Worm (Caenorhabditis elegans) whole organism, late embryonic: Measurements from ENCODE around the gene str-83.

Experiments
- C38D4.7 ChIP-seq: fragments of 200-800 bp; sonication (Bioruptor generic); optimal IDR thresholded peaks from 2 replicates; lab custom pipeline; 2018; ENCODE audit warnings: mild to moderate bottlenecking, missing genetic modification characterization, moderate library complexity, missing compliant biosample characterization
- F13H6.1 ChIP-seq: sonication (generic microtip); optimal IDR thresholded peaks from 2 replicates; lab custom pipeline; 2016; ENCODE audit warnings: missing genetic modification characterization, missing compliant biosample characterization
- K02D7.2 ChIP-seq: sonication (generic microtip); optimal IDR thresholded peaks from 2 replicates; lab custom pipeline; 2017; ENCODE audit warnings: mild to moderate bottlenecking, missing genetic modification characterization, missing compliant biosample characterization
- K09A11.1 ChIP-seq: sonication (generic microtip); optimal IDR thresholded peaks from 2 replicates; lab custom pipeline; 2017; ENCODE audit warnings: antibody characterized with exemption, mild to moderate bottlenecking, missing genetic modification characterization, missing compliant biosample characterization; ENCODE audit not compliant: insufficient read depth
- T23F11.4 ChIP-seq: fragments of 200-800 bp; sonication (Bioruptor generic); optimal IDR thresholded peaks from 2 replicates; lab custom pipeline; 2018; ENCODE audit warnings: mild to moderate bottlenecking, missing genetic modification characterization, missing compliant biosample characterization
- Y22D7AL.16 ChIP-seq: sonication (generic microtip); optimal IDR thresholded peaks from 2 replicates; lab custom pipeline; 2016; ENCODE audit warnings: missing genetic modification characterization, missing compliant biosample characterization
- ahr-1 ChIP-seq: sonication (generic microtip); optimal IDR thresholded peaks from 2 replicates; lab custom pipeline; 2016; ENCODE audit warnings: missing genetic modification characterization, missing compliant biosample characterization
- ama-1 ChIP-seq: fragments of 150-350 bp; optimal IDR thresholded peaks from 2 replicates; lab custom pipeline; 2014
- ceh-30 ChIP-seq: fragments of 150-350 bp; optimal IDR thresholded peaks from 2 replicates; lab custom pipeline; 2014; ENCODE audit warnings: missing biosample characterization, missing genetic modification characterization
- ceh-34 ChIP-seq: sonication (generic microtip); optimal IDR thresholded peaks from 2 replicates; lab custom pipeline; 2016; ENCODE audit warnings: mild to moderate bottlenecking, missing genetic modification characterization, missing compliant biosample characterization
- ceh-45 ChIP-seq: fragments of 200-800 bp; sonication (Bioruptor generic); IDR thresholded peaks from 2 replicates; pipeline ENCODE4 v1.3.6; 2022; ENCODE audit warnings: missing genetic modification reagents, missing genetic modification characterization, missing compliant biosample characterization
- ceh-48 ChIP-seq: sonication (generic microtip); optimal IDR thresholded peaks from 2 replicates; lab custom pipeline; 2016; ENCODE audit warnings: missing genetic modification characterization, inconsistent platforms, missing compliant biosample characterization
- elt-4 ChIP-seq: sonication (generic microtip); optimal IDR thresholded peaks from 2 replicates; lab custom pipeline; 2016; ENCODE audit warnings: missing genetic modification characterization, missing compliant biosample characterization
- ets-4 ChIP-seq: sonication (generic microtip); optimal IDR thresholded peaks from 2 replicates; lab custom pipeline; 2016; ENCODE audit warnings: missing genetic modification characterization, missing compliant biosample characterization
- eyg-1 ChIP-seq: sonication (generic microtip); optimal IDR thresholded peaks from 2 replicates; lab custom pipeline; 2016; ENCODE audit warnings: missing genotype, missing genetic modification characterization, missing compliant biosample characterization
- fax-1 ChIP-seq: sonication (generic microtip); optimal IDR thresholded peaks from 2 replicates; lab custom pipeline; 2016; ENCODE audit warnings: missing genotype, missing genetic modification characterization, missing compliant biosample characterization
- fkh-10 ChIP-seq: fragments of 150-350 bp; optimal IDR thresholded peaks from 2 replicates; lab custom pipeline; 2014; ENCODE audit warnings: missing biosample characterization, missing genetic modification reagents, missing genetic modification characterization
- fkh-6 ChIP-seq: sonication (generic microtip); optimal IDR thresholded peaks from 2 replicates; lab custom pipeline; 2016; ENCODE audit warnings: missing genetic modification characterization, missing compliant biosample characterization
- lim-6 ChIP-seq: sonication (generic microtip); optimal IDR thresholded peaks from 2 replicates; lab custom pipeline; 2016; ENCODE audit warnings: missing genetic modification characterization, missing compliant biosample characterization
- lin-11 ChIP-seq: fragments of 200-800 bp; sonication (Bioruptor generic); optimal IDR thresholded peaks from 2 replicates; lab custom pipeline; 2018; ENCODE audit warnings: mild to moderate bottlenecking, missing genetic modification characterization, missing compliant biosample characterization
- madf-2 ChIP-seq: sonication (generic microtip); optimal IDR thresholded peaks from 2 replicates; lab custom pipeline; 2017; ENCODE audit warnings: missing genetic modification characterization, missing compliant biosample characterization
- nhr-11 ChIP-seq: fragments of 150-350 bp; optimal IDR thresholded peaks from 2 replicates; lab custom pipeline; 2014; ENCODE audit warnings: missing biosample characterization, missing genetic modification characterization
- nhr-232 ChIP-seq: sonication (generic microtip); optimal IDR thresholded peaks from 2 replicates; lab custom pipeline; 2016; ENCODE audit warnings: missing genetic modification characterization, missing compliant biosample characterization
- pag-3 ChIP-seq: sonication (generic microtip); optimal IDR thresholded peaks from 2 replicates; lab custom pipeline; 2016; ENCODE audit warnings: missing compliant biosample characterization, missing genetic modification characterization, borderline replicate concordance
- pha-2 ChIP-seq: sonication (generic microtip); optimal IDR thresholded peaks from 2 replicates; lab custom pipeline; 2017; ENCODE audit warnings: mild to moderate bottlenecking, missing genetic modification characterization, missing compliant biosample characterization
- pha-4 ChIP-seq: fragments of 150-350 bp; optimal IDR thresholded peaks from 2 replicates; lab custom pipeline; 2018; ENCODE audit warnings: missing biosample characterization, missing genetic modification reagents, missing genetic modification characterization
- pros-1 ChIP-seq: fragments of 150-350 bp; optimal IDR thresholded peaks from 2 replicates; lab custom pipeline; 2014; ENCODE audit warnings: missing biosample characterization, missing genetic modification reagents, missing genetic modification characterization
- sdc-2 ChIP-seq: sonication (generic microtip); optimal IDR thresholded peaks from 2 replicates; lab custom pipeline; 2016; ENCODE audit warnings: missing genotype, missing genetic modification characterization, missing compliant biosample characterization
- sox-4 ChIP-seq: sonication (generic microtip); optimal IDR thresholded peaks from 2 replicates; lab custom pipeline; 2017; ENCODE audit warnings: mild to moderate bottlenecking, missing genetic modification characterization, inconsistent platforms, missing compliant biosample characterization
- syd-9 ChIP-seq: sonication (generic microtip); optimal IDR thresholded peaks from 2 replicates; lab custom pipeline; 2016; ENCODE audit warnings: mild to moderate bottlenecking, missing genetic modification characterization, moderate library complexity, missing compliant biosample characterization
- tbx-2 ChIP-seq: sonication (generic microtip); optimal IDR thresholded peaks from 2 replicates; lab custom pipeline; 2016; ENCODE audit warnings: missing genetic modification characterization, missing compliant biosample characterization
- tbx-7 ChIP-seq: sonication (generic microtip); optimal IDR thresholded peaks from 2 replicates; lab custom pipeline; 2016; ENCODE audit warnings: missing genotype, missing genetic modification characterization, missing compliant biosample characterization
- ttx-3 ChIP-seq: sonication (generic microtip); optimal IDR thresholded peaks from 2 replicates; lab custom pipeline; 2016; ENCODE audit warnings: missing genetic modification reagents, missing genetic modification characterization, missing compliant biosample characterization
- unc-42 ChIP-seq: sonication (generic microtip); optimal IDR thresholded peaks from 2 replicates; lab custom pipeline; 2016; ENCODE audit warnings: missing genotype, missing genetic modification characterization, missing compliant biosample characterization
- zip-5 ChIP-seq: sonication (generic microtip); optimal IDR thresholded peaks from 2 replicates; lab custom pipeline; 2016; ENCODE audit warnings: missing genetic modification characterization, missing compliant biosample characterization
- ztf-16 ChIP-seq: sonication (generic microtip); optimal IDR thresholded peaks from 2 replicates; lab custom pipeline; 2017; ENCODE audit warnings: missing genetic modification characterization, missing compliant biosample characterization

Gene str-83

ce11 chrV:3938789-3939188, 38.3 kb upstream of the str-83 start, which contains the start of gene cyp-35B1:
TSS of gene cyp-35B1 (plus strand) at chrV:3939032.
- no peak for TF ChIP-seq syd-9
- no peak for TF ChIP-seq elt-4 (tag; lab: Kevin White, UChicago)
- no peak for TF ChIP-seq sdc-2 (tag; lab: Kevin White, UChicago)
- no peak for TF ChIP-seq sox-4
- TF ChIP-seq fkh-6, result no peak
- no peak for TF ChIP-seq zip-5 (tag; lab: Kevin White, UChicago)
- TF ChIP-seq eyg-1 (tag; lab: Kevin White, UChicago), result no peak
- TF ChIP-seq tbx-2 (tag; lab: Kevin White, UChicago), result no peak
- TF ChIP-seq pha-2 (tag; lab: Kevin White, UChicago), result no peak
- no peak for TF ChIP-seq ztf-16 (tag; lab: Kevin White, UChicago)
- no peak for TF ChIP-seq unc-42 (tag; lab: Kevin White, UChicago)
- TF ChIP-seq pros-1 (tag; lab: Kevin White, UChicago), result no peak
- TF ChIP-seq fkh-10 (GFP tag; lab: Kevin White, UChicago), result no peak
- TF ChIP-seq T23F11.4 (GFP tag; lab: Kevin White, UChicago), result no peak
- no peak for TF ChIP-seq nhr-232
- no peak for TF ChIP-seq C38D4.7 (GFP tag; lab: Kevin White, UChicago)
- no peak for TF ChIP-seq fax-1
- TF ChIP-seq F13H6.1 (tag; lab: Kevin White, UChicago), result no peak
- no peak for TF ChIP-seq ttx-3 (tag; lab: Kevin White, UChicago)
- no peak for TF ChIP-seq ets-4 (tag; lab: Kevin White, UChicago)
- TF ChIP-seq, all 69 proteins: peak for 0

ce11 chrV:3941860-3942259, 35.2 kb upstream of the str-83 start, which contains the start of gene cyp-35B2:
TSS of gene cyp-35B2 (plus strand) at chrV:3942160.
- no peak for TF ChIP-seq ceh-34 (tag; lab: Kevin White, UChicago)
- TF ChIP-seq K02D7.2 (tag; lab: Kevin White, UChicago), result no peak
- TF ChIP-seq lim-6, result no peak
- TF ChIP-seq elt-4 (tag; lab: Kevin White, UChicago), result no peak

- TF ChIP-seq Y22D7AL.16 (tag; lab: Kevin White, UChicago) (no peak), tbx-2 (tag; lab: Kevin White, UChicago) (no peak), ceh-48 (tag; lab: Kevin White, UChicago) (no peak), pha-4 (tag; lab: Kevin White, UChicago) (no peak), fax-1 (no peak)
- TF ChIP-seq, all 69 proteins: peak for 0
Observed at ce11 chrV:3943364-3943763, 33.7 kb upstream of the str-83 start.

- TF ChIP-seq elt-4 (tag; lab: Kevin White, UChicago) (no peak), lin-11 (tag; lab: Kevin White, UChicago) (no peak), ahr-1 (no peak), ama-1 (lab: Kevin White, UChicago) (no peak), T23F11.4 (GFP tag; lab: Kevin White, UChicago) (no peak), pha-4 (tag; lab: Kevin White, UChicago) (no peak), K09A11.1 (tag; lab: Kevin White, UChicago) (no peak), fax-1 (no peak), tbx-7 (tag; lab: Kevin White, UChicago) (no peak), ceh-30 (no peak), nhr-11 (tag; lab: Kevin White, UChicago) (no peak), ceh-45 (GFP tag; lab: Robert Waterston, UW) (no peak), ceh-48 (tag; lab: Kevin White, UChicago) (no peak), pha-2 (tag; lab: Kevin White, UChicago) (no peak), zip-5 (tag; lab: Kevin White, UChicago) (no peak), pag-3 (tag; lab: Kevin White, UChicago) (no peak), lim-6 (no peak), madf-2 (no peak)
Observed at ce11 chrV:3945053-3945452, 32.0 kb upstream of the str-83 start, which contains the start of gene cyp-35B3. TSS of gene cyp-35B3 (plus strand) at chrV:3945353.
